Fruit fly (Drosophila melanogaster): Measurements from ENCODE around the gene CG8006.

The CG8006 gene

dm6 chr3L:8211590-8211989, at the start of gene CG8006:
TSS of gene CG8006 (plus strand) at chr3L:8211890.
- no peak for TF ChIP-seq noc (tag; optimal IDR thresholded peaks at IDR 0.05)

dm6 chr3L:8165436-8165835, 46.3 kb upstream of the CG8006 start, which contains the start of gene CG13675:
TSS of gene CG13675 (minus strand) at chr3L:8165518.
- no peak for TF ChIP-seq noc (tag; optimal IDR thresholded peaks at IDR 0.05)

dm6 chr3L:8175818-8176217, 35.9 kb upstream of the CG8006 start, which contains the start of gene RecQ4:
TSS of gene RecQ4 (minus strand) at chr3L:8175978.
- TF ChIP-seq noc (tag; optimal IDR thresholded peaks at IDR 0.05): no peak

dm6 chr3L:8177795-8178564, 33.7 kb upstream of the CG8006 start, which contains the start of gene Nmt:
TSS of gene Nmt (minus strand) at chr3L:8178429.
- TF ChIP-seq noc (tag; optimal IDR thresholded peaks at IDR 0.05): peak; percentile 52

dm6 chr3L:8180464-8181137, 31.1 kb upstream of the CG8006 start, which contains the start of the genes mthl7 and Uxs:
TSS of gene mthl7 (minus strand) at chr3L:8180514.
TSS of gene Uxs (plus strand) at chr3L:8180923.
- no peak for TF ChIP-seq noc (tag; optimal IDR thresholded peaks at IDR 0.05)

dm6 chr3L:8185263-8186227, 26.1 kb upstream of the CG8006 start:
- TF ChIP-seq noc (tag; optimal IDR thresholded peaks at IDR 0.05): peak; percentile 91

- TF ChIP-seq noc (tag; optimal IDR thresholded peaks at IDR 0.05): peak; percentile 89
Measured at dm6 chr3L:8186627-8187396, 24.9 kb upstream of the CG8006 start, which contains the start of the genes ERR and Atg18a. TSS of gene ERR (minus strand) at chr3L:8186671. TSS of gene Atg18a (plus strand) at chr3L:8186857.

- TF ChIP-seq noc (tag; optimal IDR thresholded peaks at IDR 0.05): no peak
Measured at dm6 chr3L:8187397-8187811, 24.3 kb upstream of the CG8006 start.

- TF ChIP-seq noc (tag; optimal IDR thresholded peaks at IDR 0.05): no peak
Measured at dm6 chr3L:8189234-8189633, 22.5 kb upstream of the CG8006 start.

- TF ChIP-seq noc (tag; optimal IDR thresholded peaks at IDR 0.05): no peak
Measured at dm6 chr3L:8191042-8191613, 20.6 kb upstream of the CG8006 start, which contains the start of gene MED24. TSS of gene MED24 (plus strand) at chr3L:8191270.

dm6 chr3L:8193016-8193415, 18.7 kb upstream of the CG8006 start, which contains the start of gene CG7387:
TSS of gene CG7387 (minus strand) at chr3L:8193116.
- TF ChIP-seq noc (tag; optimal IDR thresholded peaks at IDR 0.05): no peak

dm6 chr3L:8197779-8198279, 13.9 kb upstream of the CG8006 start, which contains the start of the genes UbcE2M and Dhps:
TSS of gene UbcE2M (minus strand) at chr3L:8197987.
TSS of gene Dhps (plus strand) at chr3L:8198207.
- peak; percentile 83 for TF ChIP-seq noc (tag; optimal IDR thresholded peaks at IDR 0.05)

- TF ChIP-seq noc (tag; optimal IDR thresholded peaks at IDR 0.05): no peak
Measured at dm6 chr3L:8202317-8202842, 9.3 kb upstream of the CG8006 start, which contains the start of the genes CG7366 and CG13679. TSS of gene CG7366 (minus strand) at chr3L:8202417. TSS of gene CG13679 (plus strand) at chr3L:8202792.
